Fruit fly (Drosophila melanogaster): ENCODE results near the gene CG5556.

- TF ChIP-seq fd96Ca (GFP tag; IDR thresholded peaks at IDR 0.05) (no peak), CG4496 (GFP tag; IDR thresholded peaks at IDR 0.05) (no peak), CG13204 (GFP tag; optimal IDR thresholded peaks at IDR 0.05) (no peak), Snoo (tag; optimal IDR thresholded peaks at IDR 0.05) (no peak), EcR (GFP tag; optimal IDR thresholded peaks at IDR 0.05) (no peak), Ets98B (GFP tag; IDR thresholded peaks at IDR 0.05) (no peak), gl (tag; optimal IDR thresholded peaks at IDR 0.05) (no peak), CG34367 (tag; optimal IDR thresholded peaks at IDR 0.05) (no peak), Pif1A (GFP tag; optimal IDR thresholded peaks at IDR 0.05) (no peak), CG9948 (tag; optimal IDR thresholded peaks at IDR 0.05) (no peak), CG8301 (tag; optimal IDR thresholded peaks at IDR 0.05) (no peak), CG32121 (GFP tag; IDR thresholded peaks at IDR 0.05) (no peak), CG17806 (tag; optimal IDR thresholded peaks at IDR 0.05) (no peak)
Observed at dm6 chr2L:1316422-1316821, 36.2 kb downstream of the CG5556 start.

Data from whole organism, pupa.